Fruit fly (Drosophila melanogaster) whole organism, embryonic: ENCODE results near the gene Cdc7.

Experiments used
- Aef1 ChIP-seq: fragments of 200-800 bp; sonication (Bioruptor generic); IDR thresholded peaks from 3 replicates; pipeline ENCODE4 v1.3.6; 2022; ENCODE audit warnings: missing biosample characterization, missing genetic modification characterization
- Atf6 ChIP-seq: fragments of 200-800 bp; sonication (Bioruptor generic); IDR thresholded peaks from 2 replicates; pipeline ENCODE4 v1.3.6; 2022; ENCODE audit warnings: missing biosample characterization, missing genetic modification characterization
- CG10147 ChIP-seq: fragments of 200-800 bp; sonication (Bioruptor generic); optimal IDR thresholded peaks from 2 replicates; lab custom pipeline; 2019; ENCODE audit warnings: missing biosample characterization, mild to moderate bottlenecking, missing genetic modification characterization, moderate library complexity
- CG10209 ChIP-seq: fragments of 200-800 bp; sonication (Bioruptor generic); optimal IDR thresholded peaks from 3 replicates; lab custom pipeline; 2017; ENCODE audit warnings: missing biosample characterization, mild to moderate bottlenecking, missing genetic modification characterization, missing genetic modification reagents
- CG10267 ChIP-seq: fragments of 200-800 bp; sonication (Bioruptor generic); optimal IDR thresholded peaks from 2 replicates; lab custom pipeline; 2018; ENCODE audit warnings: missing biosample characterization, mild to moderate bottlenecking, missing genetic modification characterization, moderate library complexity
- CG11696 ChIP-seq: fragments of 200-800 bp; sonication (Bioruptor generic); IDR thresholded peaks from 2 replicates; pipeline ENCODE4 v1.3.6; 2022; ENCODE audit warnings: missing biosample characterization, missing genetic modification characterization
- CG12071 ChIP-seq: fragments of 200-800 bp; sonication (Bioruptor generic); optimal IDR thresholded peaks from 3 replicates; lab custom pipeline; 2018; ENCODE audit warnings: missing biosample characterization, mild to moderate bottlenecking, missing genetic modification characterization
- CG12104 ChIP-seq: fragments of 200-800 bp; sonication (Bioruptor generic); optimal IDR thresholded peaks from 3 replicates; lab custom pipeline; 2016; ENCODE audit warnings: missing biosample characterization, missing genetic modification characterization
- CG14710 ChIP-seq: fragments of 200-800 bp; sonication (Bioruptor generic); optimal IDR thresholded peaks from 3 replicates; lab custom pipeline; 2019; ENCODE audit warnings: missing biosample characterization, mild to moderate bottlenecking, missing genetic modification characterization, moderate library complexity
- CG15601 ChIP-seq: fragments of 200-800 bp; sonication (Bioruptor generic); optimal IDR thresholded peaks from 3 replicates; lab custom pipeline; 2019; ENCODE audit warnings: missing biosample characterization, mild to moderate bottlenecking, missing genetic modification characterization, moderate library complexity
- CG17186 ChIP-seq: fragments of 200-800 bp; sonication (Bioruptor generic); optimal IDR thresholded peaks from 3 replicates; lab custom pipeline; 2017; ENCODE audit warnings: missing biosample characterization, missing genetic modification reagents, missing genetic modification characterization
- CG17385 ChIP-seq: fragments of 200-800 bp; sonication (Bioruptor generic); optimal IDR thresholded peaks from 3 replicates; lab custom pipeline; 2018; ENCODE audit warnings: missing biosample characterization, mild to moderate bottlenecking, missing genetic modification characterization
- CG2202 ChIP-seq: fragments of 200-800 bp; sonication (Bioruptor generic); optimal IDR thresholded peaks from 2 replicates; lab custom pipeline; 2018; ENCODE audit warnings: missing biosample characterization, mild to moderate bottlenecking, missing genetic modification characterization
- CG30020 ChIP-seq: fragments of 200-800 bp; optimal IDR thresholded peaks from 2 replicates; lab custom pipeline; 2019; ENCODE audit warnings: missing biosample characterization, mild to moderate bottlenecking, missing genetic modification characterization, moderate library complexity
- CG34224 ChIP-seq: fragments of 200-800 bp; sonication (Bioruptor generic); IDR thresholded peaks from 3 replicates; pipeline ENCODE4 v1.3.6; 2022; ENCODE audit warnings: missing biosample characterization, missing genetic modification characterization; ENCODE audit not compliant: partially characterized antibody
- CG34376 ChIP-seq: fragments of 200-800 bp; sonication (Bioruptor generic); optimal IDR thresholded peaks from 2 replicates; lab custom pipeline; 2018; ENCODE audit warnings: missing biosample characterization, mild to moderate bottlenecking, missing genetic modification characterization
- CG4360 ChIP-seq: fragments of 200-800 bp; sonication (Bioruptor generic); IDR thresholded peaks from 2 replicates; pipeline ENCODE4 v1.3.6; 2022; ENCODE audit warnings: missing biosample characterization, missing genetic modification characterization
- CG43689 ChIP-seq: fragments of 200-800 bp; sonication (Bioruptor generic); IDR thresholded peaks from 2 replicates; pipeline ENCODE4 v1.3.6; 2022; ENCODE audit warnings: missing biosample characterization, missing genetic modification characterization
- CG4854 ChIP-seq: fragments of 200-800 bp; sonication (Bioruptor generic); optimal IDR thresholded peaks from 2 replicates; lab custom pipeline; 2016; ENCODE audit warnings: missing biosample characterization, missing genetic modification characterization, inconsistent platforms
- CG6689 ChIP-seq: fragments of 200-800 bp; sonication (Bioruptor generic); IDR thresholded peaks from 2 replicates; pipeline ENCODE4 v1.3.6; 2022; ENCODE audit warnings: missing biosample characterization, missing genetic modification characterization
- CG8765 ChIP-seq: fragments of 200-800 bp; sonication (Bioruptor generic); IDR thresholded peaks from 2 replicates; pipeline ENCODE4 v1.3.6; 2022; ENCODE audit warnings: missing biosample characterization, missing genetic modification characterization
- CG9215 ChIP-seq: fragments of 200-800 bp; sonication (Bioruptor generic); IDR thresholded peaks from 2 replicates; pipeline ENCODE4 v1.3.6; 2022; ENCODE audit warnings: missing biosample characterization, missing genetic modification characterization
- Doc3 ChIP-seq: fragments of 200-800 bp; sonication (Bioruptor generic); IDR thresholded peaks from 3 replicates; pipeline ENCODE4 v1.3.6; 2022; ENCODE audit warnings: missing biosample characterization, missing genetic modification characterization; ENCODE audit not compliant: partially characterized antibody
- HmgD ChIP-seq: fragments of 200-800 bp; sonication (Bioruptor generic); optimal IDR thresholded peaks from 3 replicates; lab custom pipeline; 2016; ENCODE audit warnings: missing biosample characterization, missing genetic modification characterization
- NfI ChIP-seq: fragments of 200-800 bp; sonication (Bioruptor generic); optimal IDR thresholded peaks from 3 replicates; lab custom pipeline; 2018; ENCODE audit warnings: missing biosample characterization, mild to moderate bottlenecking, missing genetic modification characterization, moderate library complexity
- Pdp1 ChIP-seq, 2 experiments: fragments of 200-800 bp; sonication (Bioruptor generic); optimal IDR thresholded peaks; 3 replicates each; lab custom pipeline; 2016; ENCODE audit warnings: missing biosample characterization in 2 of 2, missing genetic modification characterization in 2 of 2, mild to moderate bottlenecking in 1 of 2, moderate library complexity in 1 of 2
- Rfx ChIP-seq: fragments of 200-800 bp; sonication (Bioruptor generic); IDR thresholded peaks from 2 replicates; pipeline ENCODE4 v1.3.6; 2022; ENCODE audit warnings: missing biosample characterization, missing genetic modification characterization
- Sox100B ChIP-seq: fragments of 200-800 bp; sonication (Bioruptor generic); optimal IDR thresholded peaks from 3 replicates; lab custom pipeline; 2018; ENCODE audit warnings: missing biosample characterization, mild to moderate bottlenecking, missing genetic modification characterization
- Taf1 ChIP-seq: fragments of 200-800 bp; sonication (Bioruptor generic); IDR thresholded peaks from 2 replicates; pipeline ENCODE4 v1.3.6; 2022; ENCODE audit warnings: missing biosample characterization, missing genetic modification characterization
- Xbp1 ChIP-seq: fragments of 200-800 bp; sonication (Bioruptor generic); optimal IDR thresholded peaks from 3 replicates; lab custom pipeline; 2016; ENCODE audit warnings: missing biosample characterization, mild to moderate bottlenecking, missing genetic modification characterization
- cad ChIP-seq: fragments of >200 bp; optimal IDR thresholded peaks from 2 replicates; lab custom pipeline; 2017; ENCODE audit warnings: missing biosample characterization, missing genetic modification characterization
- chif ChIP-seq, 2 experiments: fragments of 200-800 bp; sonication (Bioruptor generic); optimal IDR thresholded peaks; 3 replicates each; lab custom pipeline; 2016; ENCODE audit warnings: missing biosample characterization in 2 of 2, missing genetic modification characterization in 2 of 2
- dpn ChIP-seq, 2 experiments: fragments of 200-800 bp; sonication (Bioruptor generic); optimal IDR thresholded peaks; 3 replicates each; lab custom pipeline; 2016; ENCODE audit warnings: missing biosample characterization in 2 of 2, missing genetic modification characterization in 2 of 2
- gt ChIP-seq: fragments of 200-800 bp; sonication (Bioruptor generic); IDR thresholded peaks from 2 replicates; pipeline ENCODE4 v1.3.6; 2022; ENCODE audit warnings: missing biosample characterization, missing genetic modification characterization
- klu ChIP-seq: fragments of 200-800 bp; sonication (Bioruptor generic); IDR thresholded peaks from 2 replicates; pipeline ENCODE4 v1.3.6; 2022; ENCODE audit warnings: missing biosample characterization, missing genetic modification characterization
- kni ChIP-seq: fragments of 200-800 bp; sonication (Bioruptor generic); optimal IDR thresholded peaks from 3 replicates; lab custom pipeline; 2017; ENCODE audit warnings: mild to moderate bottlenecking, missing biosample characterization, missing genetic modification reagents, missing genetic modification characterization
- lbe ChIP-seq: fragments of 200-800 bp; sonication (Bioruptor generic); optimal IDR thresholded peaks from 2 replicates; lab custom pipeline; 2016; ENCODE audit warnings: missing biosample characterization, mild to moderate bottlenecking, missing genetic modification characterization
- lola ChIP-seq, 3 experiments: fragments of >200 bp in 2 of 3; fragments of 200-800 bp in 1 of 3; sonication (Bioruptor generic) in 1 of 3; optimal IDR thresholded peaks; 2 replicates each; lab custom pipeline; 2017 to 2019; ENCODE audit warnings: missing biosample characterization in 3 of 3, missing genetic modification characterization in 3 of 3, mild to moderate bottlenecking in 1 of 3, moderate library complexity in 1 of 3
- lov ChIP-seq, 2 experiments: fragments of 200-800 bp in 1 of 2; fragments of >200 bp in 1 of 2; sonication (Bioruptor generic) in 1 of 2; IDR thresholded peaks in 1 of 2; optimal IDR thresholded peaks in 1 of 2; 2 replicates in 1 of 2; 3 replicates in 1 of 2; pipeline versions ENCODE4 v1.3.6 to Lab custom; 2017 to 2022; ENCODE audit warnings: missing biosample characterization in 1 of 2, missing genetic modification characterization in 1 of 2
- oc ChIP-seq: fragments of 200-800 bp; sonication (Bioruptor generic); optimal IDR thresholded peaks from 2 replicates; lab custom pipeline; 2018; ENCODE audit warnings: missing biosample characterization, mild to moderate bottlenecking, missing genetic modification characterization, moderate library complexity
- phol ChIP-seq: fragments of 200-800 bp; sonication (Bioruptor generic); optimal IDR thresholded peaks from 3 replicates; lab custom pipeline; 2018; ENCODE audit warnings: missing biosample characterization, mild to moderate bottlenecking, missing genetic modification characterization, moderate library complexity
- prd ChIP-seq, 3 experiments: fragments of >200 bp in 2 of 3; fragments of 200-800 bp in 1 of 3; sonication (Bioruptor generic) in 1 of 3; optimal IDR thresholded peaks in 2 of 3; IDR thresholded peaks in 1 of 3; 2 replicates in 2 of 3; 3 replicates in 1 of 3; pipeline versions ENCODE4 v1.3.6 to Lab custom; 2017 to 2022; ENCODE audit warnings: missing biosample characterization in 1 of 3, missing genetic modification characterization in 1 of 3
- pros ChIP-seq: fragments of 200-800 bp; sonication (Bioruptor generic); optimal IDR thresholded peaks from 3 replicates; lab custom pipeline; 2019; ENCODE audit warnings: missing biosample characterization, mild to moderate bottlenecking, missing genetic modification characterization, moderate library complexity
- scrt ChIP-seq: fragments of 200-800 bp; sonication (Bioruptor generic); optimal IDR thresholded peaks from 2 replicates; lab custom pipeline; 2018; ENCODE audit warnings: missing biosample characterization, mild to moderate bottlenecking, missing genetic modification characterization, moderate library complexity
- sqz ChIP-seq: fragments of 200-800 bp; sonication (Bioruptor generic); optimal IDR thresholded peaks from 3 replicates; lab custom pipeline; 2018; ENCODE audit warnings: missing biosample characterization, mild to moderate bottlenecking, missing genetic modification characterization
- toy ChIP-seq: fragments of 200-800 bp; sonication (Bioruptor generic); IDR thresholded peaks from 2 replicates; pipeline ENCODE4 v1.3.6; 2022; ENCODE audit warnings: missing biosample characterization, missing genetic modification characterization
- ttk ChIP-seq: fragments of 200-800 bp; sonication (Bioruptor generic); IDR thresholded peaks from 2 replicates; pipeline ENCODE4 v2.1.2; 2022; ENCODE audit warnings: missing biosample characterization, missing genetic modification characterization
- unc-4 ChIP-seq: fragments of 200-800 bp; sonication (Bioruptor generic); IDR thresholded peaks from 2 replicates; pipeline ENCODE4 v1.3.6; 2022; ENCODE audit warnings: missing biosample characterization, missing genetic modification characterization; ENCODE audit not compliant: partially characterized antibody

Cdc7 gene

DNA sequence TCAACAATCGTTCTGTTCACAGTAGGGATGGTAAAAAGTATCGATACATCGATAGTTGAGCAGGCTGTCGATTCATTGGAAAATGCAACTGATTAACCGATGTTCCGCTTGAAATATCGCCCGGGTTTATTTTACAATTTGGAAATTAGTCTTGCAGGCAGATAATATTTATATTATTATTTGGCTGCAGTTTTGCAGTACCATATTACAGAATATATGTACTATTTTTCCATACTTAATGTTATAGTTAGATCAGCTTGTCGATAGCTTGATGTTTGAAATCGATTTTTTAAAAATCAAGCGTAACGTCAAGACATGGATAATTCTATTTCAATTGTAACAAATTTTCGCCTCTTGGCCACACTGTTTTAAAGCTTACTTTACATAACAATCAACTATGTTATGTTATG is 40.6 kb downstream of the Cdc7 start, which contains the start of gene CG14442 (continued):
- TF ChIP-seq Aef1 (0 out of 3 replicates have a peak, but pooled peaks have one; percentile 14), unc-4 (GFP tag; lab: Robert Waterston, UW) (peak; percentile 93), Atf6 (GFP tag; lab: Robert Waterston, UW) (no peak), Sox100B (no peak), prd (optimal IDR thresholded peaks at IDR 0.05; lab: Kevin White, UChicago) (no peak), prd (GFP tag; IDR thresholded peaks at IDR 0.05; lab: Robert Waterston, UW) (peak; percentile 47; the same call in 1 of the 3 replicates), CG15601 (tag; lab: Kevin White, UChicago) (peak; percentile 33), CG34224 (GFP tag; lab: Robert Waterston, UW) (peak; percentile 90), Taf1 (GFP tag; lab: Robert Waterston, UW) (no peak), CG10209 (GFP tag; lab: Kevin White, UChicago) (no peak), CG6689 (peak; percentile 46; the same call in 1 of the 2 replicates), HmgD (GFP tag; lab: Kevin White, UChicago) (no peak), Doc3 (peak; percentile 93), CG4360 (GFP tag; lab: Robert Waterston, UW) (no peak), lov (optimal IDR thresholded peaks at IDR 0.05; lab: Kevin White, UChicago) (no peak), lov (GFP tag; IDR thresholded peaks at IDR 0.05; lab: Robert Waterston, UW) (no peak), gt (GFP tag; lab: Robert Waterston, UW) (no peak), chif (GFP tag; optimal IDR thresholded peaks at IDR 0.05; lab: Kevin White, UChicago) (no peak), dpn (GFP tag; optimal IDR thresholded peaks at IDR 0.05; lab: Kevin White, UChicago) (peak; percentile 33 to 50), kni (GFP tag; lab: Kevin White, UChicago) (no peak), CG8765 (GFP tag; lab: Robert Waterston, UW) (no peak), Xbp1 (GFP tag; lab: Kevin White, UChicago) (peak; percentile 31), ttk (no peak), pros (GFP tag; lab: Kevin White, UChicago) (no peak), CG17186 (peak; percentile 16), Pdp1 (GFP tag; optimal IDR thresholded peaks at IDR 0.05; lab: Kevin White, UChicago) (peak; percentile 33 to 89), CG30020 (tag; lab: Kevin White, UChicago) (peak; percentile 56), CG11696 (GFP tag; lab: Robert Waterston, UW) (no peak), lbe (GFP tag; lab: Kevin White, UChicago) (no peak), CG43689 (GFP tag; lab: Robert Waterston, UW) (no peak), NfI (GFP tag; lab: Kevin White, UChicago) (peak; percentile 8), CG17385 (GFP tag; lab: Kevin White, UChicago) (no peak), klu (GFP tag; lab: Robert Waterston, UW) (no peak), CG14710 (tag; lab: Kevin White, UChicago) (peak; percentile 66), sqz (GFP tag; lab: Kevin White, UChicago) (no peak), CG2202 (tag; lab: Kevin White, UChicago) (no peak), toy (no peak), CG10147 (GFP tag; lab: Kevin White, UChicago) (peak; percentile 2), CG4854 (GFP tag; lab: Kevin White, UChicago) (no peak), lola (GFP tag; optimal IDR thresholded peaks at IDR 0.05; lab: Kevin White, UChicago) (peak in 1 of 3 experiments; percentile 15), scrt (GFP tag; lab: Kevin White, UChicago) (no peak), CG12104 (GFP tag; lab: Kevin White, UChicago) (peak; percentile 16), CG34376 (no peak), Rfx (GFP tag; lab: Robert Waterston, UW) (peak; percentile 51), cad (GFP tag; lab: Kevin White, UChicago) (no peak), CG12071 (no peak), CG10267 (tag; lab: Kevin White, UChicago) (peak; percentile 33), phol (tag; lab: Kevin White, UChicago) (peak; percentile 59), oc (tag; lab: Kevin White, UChicago) (no peak), CG9215 (no peak)
